Worm (Caenorhabditis elegans) whole organism, L1 larva: ENCODE results near the gene Y9C9A.16.
"Not testable (repeated sequence)": the region's sequence is repeated elsewhere in the genome, so short reads cannot be mapped to it uniquely, and the experiment has no call there.

Experiments
- ama-1 ChIP-seq: fragments of 150-350 bp; optimal IDR thresholded peaks from 2 replicates; lab custom pipeline; 2014
- elt-2 ChIP-seq: sonication (generic microtip); optimal IDR thresholded peaks from 2 replicates; lab custom pipeline; 2016; ENCODE audit warnings: missing genetic modification characterization, mild to moderate bottlenecking, inconsistent platforms, missing compliant biosample characterization, missing genetic modification reagents
- nhr-237 ChIP-seq: fragments of 150-350 bp; optimal IDR thresholded peaks from 2 replicates; lab custom pipeline; 2014; ENCODE audit warnings: missing biosample characterization, missing genetic modification characterization
- pag-3 ChIP-seq: sonication (generic microtip); optimal IDR thresholded peaks from 2 replicates; lab custom pipeline; 2017; ENCODE audit warnings: missing genetic modification characterization, mild to moderate bottlenecking, missing compliant biosample characterization, antibody characterized with exemption, borderline replicate concordance; ENCODE audit not compliant: insufficient read depth
- skn-1 ChIP-seq: fragments of 150-350 bp; optimal IDR thresholded peaks from 2 replicates; lab custom pipeline; 2014; ENCODE audit warnings: missing biosample characterization, missing genetic modification characterization
- sptf-1 ChIP-seq: fragments of 150-350 bp; optimal IDR thresholded peaks from 2 replicates; lab custom pipeline; 2014; ENCODE audit warnings: missing biosample characterization, missing genetic modification characterization
- ztf-11 ChIP-seq, 2 experiments: sonication (generic microtip); optimal IDR thresholded peaks; 2 replicates each; lab custom pipeline; 2016 to 2017; ENCODE audit warnings: missing genetic modification characterization in 2 of 2, missing biosample characterization in 1 of 2, missing compliant biosample characterization in 1 of 2

ce11 chrIV:5017075-5017474, 41.1 kb upstream of the Y9C9A.16 start, which contains the start of gene T28H11.7:
- TF ChIP-seq skn-1 (tag; lab: Kevin White, UChicago); nhr-237 (tag; lab: Kevin White, UChicago); ama-1; elt-2 (tag; lab: Kevin White, UChicago); pag-3; sptf-1 (tag; lab: Kevin White, UChicago); ztf-11 (tag; optimal IDR thresholded peaks at IDR 0.05; lab: Kevin White, UChicago): not testable (repeated sequence)
